Worm (Caenorhabditis elegans) whole organism, young adult: ENCODE results near the gene abu-14.

ENCODE experiments used
- B0019.2 ChIP-seq: fragments of 200-800 bp; sonication (Bioruptor generic); conservative IDR thresholded peaks from 2 replicates; pipeline ENCODE4 v1.3.6; 2022; ENCODE audit warnings: missing genetic modification reagents, missing genetic modification characterization, missing compliant biosample characterization
- F23B12.7 ChIP-seq: sonication (generic microtip); optimal IDR thresholded peaks from 2 replicates; lab custom pipeline; 2017; ENCODE audit warnings: missing genetic modification characterization, mild to moderate bottlenecking, missing compliant biosample characterization, antibody characterized with exemption, moderate library complexity; ENCODE audit not compliant: insufficient read depth
- F57A8.1 ChIP-seq: fragments of 200-800 bp; sonication (Bioruptor generic); optimal IDR thresholded peaks from 2 replicates; lab custom pipeline; 2018; ENCODE audit warnings: mild to moderate bottlenecking, missing genetic modification characterization, moderate library complexity, missing compliant biosample characterization
- Y56A3A.18 ChIP-seq: fragments of 200-800 bp; sonication (Bioruptor generic); IDR thresholded peaks from 2 replicates; pipeline ENCODE4 v1.3.6; 2022; ENCODE audit warnings: missing genetic modification reagents, missing genetic modification characterization, missing compliant biosample characterization
- ama-1 ChIP-seq, 3 experiments: fragments of 150-350 bp in 1 of 3; sonication (generic microtip) in 2 of 3; optimal IDR thresholded peaks; 2 replicates each; lab custom pipeline; 2014 to 2018; ENCODE audit warnings: missing biosample characterization in 2 of 3, missing genetic modification characterization in 2 of 3, missing genetic modification reagents in 2 of 3
- aptf-2 ChIP-seq: fragments of 200-800 bp; sonication (Bioruptor generic); conservative IDR thresholded peaks from 2 replicates; pipeline ENCODE4 v1.3.6; 2022; ENCODE audit warnings: missing genetic modification reagents, missing genetic modification characterization, missing compliant biosample characterization
- bed-1 ChIP-seq: fragments of 200-800 bp; sonication (Bioruptor generic); IDR thresholded peaks from 2 replicates; pipeline ENCODE4 v1.3.6; 2022; ENCODE audit warnings: missing genetic modification reagents, missing genetic modification characterization, missing compliant biosample characterization
- cebp-2 ChIP-seq: fragments of 200-800 bp; sonication (Bioruptor generic); IDR thresholded peaks from 2 replicates; pipeline ENCODE4 v1.3.6; 2022; ENCODE audit warnings: missing genetic modification characterization, missing compliant biosample characterization
- ceh-100 ChIP-seq: fragments of 200-800 bp; sonication (Bioruptor generic); IDR thresholded peaks from 2 replicates; pipeline ENCODE4 v1.3.6; 2022; ENCODE audit warnings: missing genetic modification reagents, missing genetic modification characterization, missing compliant biosample characterization
- ceh-40 ChIP-seq: fragments of 200-800 bp; sonication (Bioruptor generic); IDR thresholded peaks from 2 replicates; pipeline ENCODE4 v1.3.6; 2022; ENCODE audit warnings: missing genetic modification characterization, missing compliant biosample characterization
- ceh-91 ChIP-seq: fragments of 200-800 bp; sonication (Bioruptor generic); IDR thresholded peaks from 2 replicates; pipeline ENCODE4 v1.3.6; 2022; ENCODE audit warnings: missing genetic modification reagents, missing genetic modification characterization, missing compliant biosample characterization
- dpff-1 ChIP-seq: sonication (generic microtip); optimal IDR thresholded peaks from 2 replicates; lab custom pipeline; 2017; ENCODE audit warnings: mild to moderate bottlenecking, missing genetic modification characterization, missing compliant biosample characterization
- egl-44 ChIP-seq: fragments of 200-800 bp; sonication (Bioruptor generic); IDR thresholded peaks from 2 replicates; pipeline ENCODE4 v1.3.6; 2022; ENCODE audit warnings: missing genetic modification reagents, missing genetic modification characterization, missing compliant biosample characterization
- ekl-4 ChIP-seq: fragments of 200-800 bp; sonication (Bioruptor generic); IDR thresholded peaks from 2 replicates; pipeline ENCODE4 v1.3.6; 2022; ENCODE audit warnings: missing genetic modification reagents, missing genetic modification characterization, missing compliant biosample characterization
- him-1 ChIP-seq: sonication (generic microtip); optimal IDR thresholded peaks from 2 replicates; lab custom pipeline; 2016; ENCODE audit warnings: missing genotype, missing genetic modification reagents, missing genetic modification characterization, missing compliant biosample characterization
- let-526 ChIP-seq: fragments of 200-800 bp; sonication (Bioruptor generic); IDR thresholded peaks from 2 replicates; pipeline ENCODE4 v1.3.6; 2022; ENCODE audit warnings: missing genetic modification reagents, missing genetic modification characterization, missing compliant biosample characterization
- let-607 ChIP-seq, 2 experiments: fragments of 200-800 bp in 1 of 2; sonication (Bioruptor generic) in 1 of 2; sonication (generic microtip) in 1 of 2; optimal IDR thresholded peaks; 2 replicates each; lab custom pipeline; 2016 to 2018; ENCODE audit warnings: mild to moderate bottlenecking in 2 of 2, missing compliant biosample characterization in 2 of 2, missing genetic modification characterization in 2 of 2, moderate library complexity in 2 of 2, missing genotype in 1 of 2
- lin-35 ChIP-seq, 3 experiments: fragments of 150-350 bp in 2 of 3; sonication (generic microtip) in 1 of 3; optimal IDR thresholded peaks; 2 replicates each; lab custom pipeline; 2014 to 2018; ENCODE audit warnings: missing biosample characterization in 3 of 3, missing genetic modification characterization in 3 of 3, missing genetic modification reagents in 3 of 3
- madf-8 ChIP-seq: fragments of 200-800 bp; sonication (Bioruptor generic); conservative IDR thresholded peaks from 2 replicates; pipeline ENCODE4 v1.3.6; 2022; ENCODE audit warnings: missing genetic modification reagents, missing genetic modification characterization, missing compliant biosample characterization
- mes-4 ChIP-seq: sonication (generic microtip); optimal IDR thresholded peaks from 2 replicates; lab custom pipeline; 2016; ENCODE audit warnings: missing genotype, missing genetic modification characterization, missing compliant biosample characterization
- mxl-1 ChIP-seq: sonication (generic microtip); optimal IDR thresholded peaks from 2 replicates; lab custom pipeline; 2016; ENCODE audit warnings: missing genetic modification characterization, missing compliant biosample characterization
- nhr-120 ChIP-seq: fragments of 200-800 bp; sonication (Bioruptor generic); IDR thresholded peaks from 2 replicates; pipeline ENCODE4 v1.3.6; 2022; ENCODE audit warnings: missing genetic modification characterization, missing compliant biosample characterization
- nhr-179 ChIP-seq: sonication (generic microtip); optimal IDR thresholded peaks from 2 replicates; lab custom pipeline; 2016; ENCODE audit warnings: mild to moderate bottlenecking, missing genetic modification characterization, missing compliant biosample characterization
- nhr-80 ChIP-seq: sonication (generic microtip); optimal IDR thresholded peaks from 2 replicates; lab custom pipeline; 2016; ENCODE audit warnings: missing genetic modification characterization, missing compliant biosample characterization
- nhr-90 ChIP-seq: sonication (generic microtip); optimal IDR thresholded peaks from 2 replicates; lab custom pipeline; 2016; ENCODE audit warnings: missing genotype, mild to moderate bottlenecking, missing genetic modification characterization, missing compliant biosample characterization
- repo-1 ChIP-seq: sonication (generic microtip); optimal IDR thresholded peaks from 2 replicates; lab custom pipeline; 2017; ENCODE audit warnings: mild to moderate bottlenecking, missing genetic modification characterization, missing compliant biosample characterization
- snpc-1.1 ChIP-seq: sonication (generic microtip); optimal IDR thresholded peaks from 2 replicates; lab custom pipeline; 2017; ENCODE audit warnings: missing genetic modification characterization, mild to moderate bottlenecking, missing compliant biosample characterization, antibody characterized with exemption, moderate library complexity, missing genotype, missing genetic modification reagents; ENCODE audit not compliant: insufficient read depth
- somi-1 ChIP-seq: fragments of 200-800 bp; sonication (Bioruptor generic); optimal IDR thresholded peaks from 2 replicates; lab custom pipeline; 2018; ENCODE audit warnings: mild to moderate bottlenecking, missing genetic modification characterization, missing compliant biosample characterization
- sptf-2 ChIP-seq: fragments of 200-800 bp; sonication (Bioruptor generic); optimal IDR thresholded peaks from 2 replicates; lab custom pipeline; 2018; ENCODE audit warnings: mild to moderate bottlenecking, missing genetic modification characterization, missing compliant biosample characterization
- tbp1 ChIP-seq: fragments of 200-800 bp; sonication (Bioruptor generic); optimal IDR thresholded peaks from 2 replicates; lab custom pipeline; 2018; ENCODE audit warnings: mild to moderate bottlenecking, missing genetic modification characterization, missing compliant biosample characterization
- tlf-1 ChIP-seq: fragments of 200-800 bp; sonication (Bioruptor generic); optimal IDR thresholded peaks from 2 replicates; lab custom pipeline; 2018; ENCODE audit warnings: mild to moderate bottlenecking, missing genetic modification characterization, missing compliant biosample characterization
- unc-130 ChIP-seq: sonication (generic microtip); optimal IDR thresholded peaks from 2 replicates; lab custom pipeline; 2016; ENCODE audit warnings: missing genetic modification reagents, missing genetic modification characterization, missing compliant biosample characterization
- zfh-2 ChIP-seq: fragments of 200-800 bp; sonication (Bioruptor generic); conservative IDR thresholded peaks from 2 replicates; pipeline ENCODE4 v1.3.6; 2022; ENCODE audit warnings: missing genetic modification reagents, missing genetic modification characterization, missing compliant biosample characterization
- ztf-18 ChIP-seq: sonication (generic microtip); optimal IDR thresholded peaks from 2 replicates; lab custom pipeline; 2016; ENCODE audit warnings: missing genotype, mild to moderate bottlenecking, missing genetic modification characterization, missing compliant biosample characterization
- ztf-26 ChIP-seq: sonication (generic microtip); optimal IDR thresholded peaks from 2 replicates; lab custom pipeline; 2017; ENCODE audit warnings: missing genetic modification characterization, missing compliant biosample characterization

Gene abu-14

ce11 chrII:9194195-9194594, 32.8 kb downstream of the abu-14 start, which contains the start of gene twk-4:
twk-4 (minus strand) TSS chrII:9194295.
- TF ChIP-seq snpc-1.1 (no peak), nhr-80 (tag; lab: Kevin White, UChicago) (no peak), sptf-2 (GFP tag; lab: Kevin White, UChicago) (no peak), cebp-2 (GFP tag; lab: Robert Waterston, UW) (no peak)
- TF ChIP-seq, all 124 proteins: peak for 0

- TF ChIP-seq lin-35 (GFP tag; optimal IDR thresholded peaks at IDR 0.05; lab: Kevin White, UChicago) (no peak), dpff-1 (tag; lab: Kevin White, UChicago) (no peak), ztf-18 (no peak), somi-1 (GFP tag; lab: Kevin White, UChicago) (no peak), egl-44 (GFP tag; lab: Robert Waterston, UW) (no peak), ceh-40 (0 out of 2 replicates have a peak, but pooled peaks have one; percentile 14)
These were observed 36.4 kb downstream of the abu-14 start for ce11 chrII:9190513-9191099.

DNA sequence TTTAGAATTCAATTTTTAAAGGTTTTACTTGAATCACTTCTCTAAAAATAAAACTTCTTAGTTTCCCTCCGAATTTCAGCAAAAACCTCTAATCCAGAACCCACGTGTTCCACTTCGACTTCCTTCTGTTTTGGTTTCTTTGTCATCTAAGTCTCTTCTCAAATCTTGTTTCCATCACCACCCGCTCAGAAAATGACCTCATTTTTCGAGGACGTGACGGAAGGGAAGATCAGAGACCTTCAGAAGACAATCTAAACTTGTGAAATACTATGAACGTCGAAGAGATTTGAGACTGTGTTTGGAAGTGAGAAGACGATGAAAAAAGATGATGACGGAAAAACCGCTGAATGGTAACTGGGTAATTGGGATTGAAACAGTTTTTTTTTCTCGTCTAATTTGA, 37.4 kb downstream of the abu-14 start:
- TF ChIP-seq nhr-120 (GFP tag; lab: Robert Waterston, UW) (no peak), repo-1 (tag; lab: Kevin White, UChicago) (no peak), ekl-4 (GFP tag; lab: Robert Waterston, UW) (no peak), ztf-26 (tag; lab: Kevin White, UChicago) (no peak), nhr-90 (tag; lab: Kevin White, UChicago) (no peak), Y56A3A.18 (GFP tag; lab: Robert Waterston, UW) (no peak), ama-1 (optimal IDR thresholded peaks at IDR 0.05; lab: Kevin White, UChicago) (no peak), ama-1 (GFP tag; optimal IDR thresholded peaks at IDR 0.05; lab: Kevin White, UChicago) (no peak)

ce11 chrII:9188380-9188779, 38.6 kb downstream of the abu-14 start, which contains the start of gene sym-2:
sym-2 (minus strand) TSS chrII:9188480.
- TF ChIP-seq nhr-120 (GFP tag; lab: Robert Waterston, UW) (no peak), nhr-179 (tag; lab: Kevin White, UChicago) (no peak), let-526 (GFP tag; lab: Robert Waterston, UW) (no peak), let-607 (tag; optimal IDR thresholded peaks at IDR 0.05; lab: Kevin White, UChicago) (no peak), ceh-91 (GFP tag; lab: Robert Waterston, UW) (no peak)
- TF ChIP-seq, all 124 proteins: peak for 0

- TF ChIP-seq ceh-100 (GFP tag; lab: Robert Waterston, UW), result no peak
- no peak for TF ChIP-seq mxl-1
- TF ChIP-seq F57A8.1 (GFP tag; lab: Kevin White, UChicago), result no peak
- no peak for TF ChIP-seq tlf-1 (GFP tag; lab: Kevin White, UChicago)
- no peak for TF ChIP-seq madf-8 (GFP tag; lab: Robert Waterston, UW)
- no peak for TF ChIP-seq him-1 (tag; lab: Kevin White, UChicago)
- TF ChIP-seq tbp1, result no peak
- no peak for TF ChIP-seq aptf-2 (GFP tag; lab: Robert Waterston, UW)
- no peak for TF ChIP-seq unc-130 (GFP tag; lab: Kevin White, UChicago)
- no peak for TF ChIP-seq B0019.2
- no peak for TF ChIP-seq bed-1 (GFP tag; lab: Robert Waterston, UW)
- TF ChIP-seq F23B12.7, result no peak
- no peak for TF ChIP-seq zfh-2 (GFP tag; lab: Robert Waterston, UW)
- no peak for TF ChIP-seq mes-4 (tag; lab: Kevin White, UChicago)
- TF ChIP-seq, all 124 proteins: peak for 0
These were observed 41.1 kb downstream of the abu-14 start for ce11 chrII:9185915-9186314.
